Fruit fly (Drosophila melanogaster) whole organism, embryonic: ENCODE measurements around the gene CG7806.
A peak's percentile ranks its signal among the peaks of the same experiment; 100 is the strongest.

Source experiments
- Ada2b ChIP-seq: fragments of 200-800 bp; sonication (Bioruptor generic); IDR thresholded peaks from 2 replicates; pipeline ENCODE4 v1.3.6; 2022; ENCODE audit warnings: missing biosample characterization, missing genetic modification characterization
- Atf-2 ChIP-seq: fragments of 200-800 bp; sonication (Bioruptor generic); optimal IDR thresholded peaks from 2 replicates; lab custom pipeline; 2016; ENCODE audit warnings: missing biosample characterization, missing genetic modification characterization
- B-H1 ChIP-seq: fragments of 200-800 bp; sonication (Bioruptor generic); IDR thresholded peaks from 3 replicates; pipeline ENCODE4 v1.3.6; 2022; ENCODE audit warnings: missing biosample characterization, missing genetic modification characterization
- Bteb2 ChIP-seq: fragments of 200-800 bp; sonication (Bioruptor generic); optimal IDR thresholded peaks from 2 replicates; lab custom pipeline; 2016; ENCODE audit warnings: missing biosample characterization, missing genetic modification characterization
- CG10267 ChIP-seq: fragments of 200-800 bp; sonication (Bioruptor generic); optimal IDR thresholded peaks from 2 replicates; lab custom pipeline; 2018; ENCODE audit warnings: missing biosample characterization, mild to moderate bottlenecking, missing genetic modification characterization, moderate library complexity
- CG10366 ChIP-seq: fragments of 200-800 bp; sonication (Bioruptor generic); IDR thresholded peaks from 2 replicates; pipeline ENCODE4 v1.3.6; 2022; ENCODE audit warnings: missing biosample characterization, missing genetic modification characterization
- CG10654 ChIP-seq: fragments of 200-800 bp; sonication (Bioruptor generic); optimal IDR thresholded peaks from 2 replicates; lab custom pipeline; 2016; ENCODE audit warnings: missing biosample characterization, missing genetic modification characterization
- CG10959 ChIP-seq: fragments of 200-800 bp; sonication (Bioruptor generic); IDR thresholded peaks from 2 replicates; pipeline ENCODE4 v1.3.6; 2022; ENCODE audit warnings: missing biosample characterization, missing genetic modification characterization
- CG12071 ChIP-seq: fragments of 200-800 bp; sonication (Bioruptor generic); optimal IDR thresholded peaks from 3 replicates; lab custom pipeline; 2018; ENCODE audit warnings: missing biosample characterization, mild to moderate bottlenecking, missing genetic modification characterization
- CG12104 ChIP-seq: fragments of 200-800 bp; sonication (Bioruptor generic); optimal IDR thresholded peaks from 3 replicates; lab custom pipeline; 2016; ENCODE audit warnings: missing biosample characterization, missing genetic modification characterization
- CG1233 ChIP-seq: fragments of 200-800 bp; sonication (Bioruptor generic); optimal IDR thresholded peaks from 4 replicates; lab custom pipeline; 2018; ENCODE audit warnings: missing biosample characterization, mild to moderate bottlenecking, missing genetic modification characterization
- CG14965 ChIP-seq: fragments of 200-800 bp; sonication (Bioruptor generic); optimal IDR thresholded peaks from 2 replicates; lab custom pipeline; 2016; ENCODE audit warnings: missing biosample characterization, missing genetic modification characterization, borderline replicate concordance
- CG15011 ChIP-seq: fragments of 200-800 bp; sonication (Bioruptor generic); optimal IDR thresholded peaks from 3 replicates; lab custom pipeline; 2018; ENCODE audit warnings: missing biosample characterization, mild to moderate bottlenecking, missing genetic modification characterization
- CG15696 ChIP-seq: fragments of 200-800 bp; sonication (Bioruptor generic); optimal IDR thresholded peaks from 2 replicates; lab custom pipeline; 2019; ENCODE audit warnings: missing biosample characterization, mild to moderate bottlenecking, missing genetic modification characterization, moderate library complexity
- CG17361 ChIP-seq: fragments of 200-800 bp; sonication (Bioruptor generic); IDR thresholded peaks from 3 replicates; pipeline ENCODE4 v1.3.6; 2022; ENCODE audit warnings: missing biosample characterization, missing genetic modification characterization
- CG18599 ChIP-seq: fragments of 200-800 bp; sonication (Bioruptor generic); optimal IDR thresholded peaks from 3 replicates; lab custom pipeline; 2017; ENCODE audit warnings: missing biosample characterization, missing genetic modification characterization, mild to moderate bottlenecking, moderate library complexity, missing genetic modification reagents
- CG2199 ChIP-seq: fragments of 200-800 bp; sonication (Bioruptor generic); IDR thresholded peaks from 3 replicates; pipeline ENCODE4 v1.3.6; 2022; ENCODE audit warnings: missing biosample characterization, missing genetic modification characterization
- CG3065 ChIP-seq: fragments of 200-800 bp; sonication (Bioruptor generic); optimal IDR thresholded peaks from 2 replicates; lab custom pipeline; 2016; ENCODE audit warnings: missing biosample characterization, missing genetic modification characterization
- CG6175 ChIP-seq: fragments of 200-800 bp; sonication (Bioruptor generic); IDR thresholded peaks from 3 replicates; pipeline ENCODE4 v1.3.6; 2022; ENCODE audit warnings: missing biosample characterization, missing genetic modification characterization
- CG6254 ChIP-seq: fragments of 200-800 bp; sonication (Bioruptor generic); optimal IDR thresholded peaks from 3 replicates; lab custom pipeline; 2017; ENCODE audit warnings: mild to moderate bottlenecking, missing biosample characterization, missing genetic modification reagents, missing genetic modification characterization
- Doc3 ChIP-seq: fragments of 200-800 bp; sonication (Bioruptor generic); IDR thresholded peaks from 3 replicates; pipeline ENCODE4 v1.3.6; 2022; ENCODE audit warnings: missing biosample characterization, missing genetic modification characterization; ENCODE audit not compliant: partially characterized antibody
- Drgx ChIP-seq: fragments of 200-800 bp; sonication (Bioruptor generic); IDR thresholded peaks from 2 replicates; pipeline ENCODE4 v1.3.6; 2022; ENCODE audit warnings: missing biosample characterization, missing genetic modification characterization
- Ets65A ChIP-seq: fragments of 200-800 bp; sonication (Bioruptor generic); peaks from one replicate; lab custom pipeline; 2016; ENCODE audit warnings: missing biosample characterization, missing genetic modification characterization
- Gsc ChIP-seq: fragments of 200-800 bp; sonication (Bioruptor generic); IDR thresholded peaks from 2 replicates; pipeline ENCODE4 v1.3.6; 2022; ENCODE audit warnings: missing biosample characterization, missing genetic modification characterization
- Hand ChIP-seq: fragments of 200-800 bp; sonication (Bioruptor generic); optimal IDR thresholded peaks from 2 replicates; lab custom pipeline; 2017; ENCODE audit warnings: mild to moderate bottlenecking, missing biosample characterization, missing genetic modification reagents, missing genetic modification characterization
- MBD-R2 ChIP-seq: fragments of 200-800 bp; sonication (Bioruptor generic); IDR thresholded peaks from 2 replicates; pipeline ENCODE4 v1.3.6; 2022; ENCODE audit warnings: missing biosample characterization, missing genetic modification characterization
- Mad ChIP-seq: fragments of 200-800 bp; sonication (Bioruptor generic); optimal IDR thresholded peaks from 2 replicates; lab custom pipeline; 2016; ENCODE audit warnings: missing biosample characterization, missing genetic modification characterization
- NK7.1 ChIP-seq: fragments of 200-800 bp; sonication (Bioruptor generic); optimal IDR thresholded peaks from 3 replicates; lab custom pipeline; 2016; ENCODE audit warnings: missing biosample characterization, missing genetic modification characterization
- Neu2 ChIP-seq: fragments of 200-800 bp; sonication (Bioruptor generic); optimal IDR thresholded peaks from 3 replicates; lab custom pipeline; 2016; ENCODE audit warnings: missing biosample characterization, missing genetic modification characterization, borderline replicate concordance
- Spps ChIP-seq: fragments of 200-800 bp; sonication (Bioruptor generic); optimal IDR thresholded peaks from 2 replicates; lab custom pipeline; 2018; ENCODE audit warnings: missing biosample characterization, mild to moderate bottlenecking, missing genetic modification characterization
- Sry-β ChIP-seq: fragments of 200-800 bp; sonication (Bioruptor generic); optimal IDR thresholded peaks from 2 replicates; lab custom pipeline; 2018; ENCODE audit warnings: missing biosample characterization, mild to moderate bottlenecking, missing genetic modification characterization, moderate library complexity
- Stat92E ChIP-seq, 3 experiments: fragments of >200 bp in 2 of 3; fragments of 200-800 bp in 1 of 3; sonication (Bioruptor generic) in 1 of 3; optimal IDR thresholded peaks; 2 replicates each; lab custom pipeline; 2017 to 2019; ENCODE audit warnings: missing biosample characterization in 3 of 3, missing genetic modification characterization in 3 of 3, mild to moderate bottlenecking in 1 of 3, moderate library complexity in 1 of 3
- YL-1 ChIP-seq: fragments of 200-800 bp; sonication (Bioruptor generic); optimal IDR thresholded peaks from 3 replicates; lab custom pipeline; 2017; ENCODE audit warnings: missing biosample characterization, mild to moderate bottlenecking, missing genetic modification characterization
- caup ChIP-seq: fragments of 200-800 bp; sonication (Bioruptor generic); optimal IDR thresholded peaks from 3 replicates; lab custom pipeline; 2017; ENCODE audit warnings: missing biosample characterization, mild to moderate bottlenecking, missing genetic modification characterization, moderate library complexity; ENCODE audit not compliant: severe bottlenecking
- cwo ChIP-seq: fragments of 200-800 bp; sonication (Bioruptor generic); optimal IDR thresholded peaks from 3 replicates; lab custom pipeline; 2017; ENCODE audit warnings: missing biosample characterization, missing genetic modification characterization, mild to moderate bottlenecking, moderate library complexity, missing genetic modification reagents
- fd3F ChIP-seq: fragments of 200-800 bp; sonication (Bioruptor generic); optimal IDR thresholded peaks from 2 replicates; lab custom pipeline; 2018; ENCODE audit warnings: missing biosample characterization, mild to moderate bottlenecking, missing genetic modification characterization, moderate library complexity
- ftz-f1 ChIP-seq: fragments of 200-800 bp; sonication (Bioruptor generic); optimal IDR thresholded peaks from 2 replicates; lab custom pipeline; 2016; ENCODE audit warnings: missing biosample characterization, missing genetic modification characterization
- gce ChIP-seq: fragments of 200-800 bp; sonication (Bioruptor generic); IDR thresholded peaks from 3 replicates; pipeline ENCODE4 v1.3.6; 2022; ENCODE audit warnings: missing biosample characterization, missing genetic modification characterization
- grau ChIP-seq: fragments of 200-800 bp; optimal IDR thresholded peaks from 3 replicates; lab custom pipeline; 2019; ENCODE audit warnings: missing biosample characterization, mild to moderate bottlenecking, missing genetic modification characterization, moderate library complexity
- gt ChIP-seq: fragments of 200-800 bp; sonication (Bioruptor generic); IDR thresholded peaks from 2 replicates; pipeline ENCODE4 v1.3.6; 2022; ENCODE audit warnings: missing biosample characterization, missing genetic modification characterization
- jumu ChIP-seq: fragments of 200-800 bp; sonication (Bioruptor generic); optimal IDR thresholded peaks from 3 replicates; lab custom pipeline; 2016; ENCODE audit warnings: missing biosample characterization, missing genetic modification characterization
- kay ChIP-seq: fragments of 200-800 bp; sonication (Bioruptor generic); optimal IDR thresholded peaks from 2 replicates; lab custom pipeline; 2016; ENCODE audit warnings: missing biosample characterization, missing genetic modification characterization
- p53 ChIP-seq: fragments of 200-800 bp; sonication (Bioruptor generic); optimal IDR thresholded peaks from 2 replicates; lab custom pipeline; 2016; ENCODE audit warnings: missing biosample characterization, missing genetic modification characterization
- prd ChIP-seq, 3 experiments: fragments of >200 bp in 2 of 3; fragments of 200-800 bp in 1 of 3; sonication (Bioruptor generic) in 1 of 3; optimal IDR thresholded peaks in 2 of 3; IDR thresholded peaks in 1 of 3; 2 replicates in 2 of 3; 3 replicates in 1 of 3; pipeline versions ENCODE4 v1.3.6 to Lab custom; 2017 to 2022; ENCODE audit warnings: missing biosample characterization in 1 of 3, missing genetic modification characterization in 1 of 3
- repo ChIP-seq: fragments of 200-800 bp; sonication (Bioruptor generic); optimal IDR thresholded peaks from 2 replicates; lab custom pipeline; 2016; ENCODE audit warnings: missing biosample characterization, missing genetic modification characterization
- rib ChIP-seq: fragments of 200-800 bp; sonication (Bioruptor generic); IDR thresholded peaks from 2 replicates; pipeline ENCODE4 v1.3.6; 2022; ENCODE audit warnings: missing biosample characterization, missing genetic modification characterization
- slp2 ChIP-seq: fragments of 200-800 bp; sonication (Bioruptor generic); optimal IDR thresholded peaks from 2 replicates; lab custom pipeline; 2016; ENCODE audit warnings: missing biosample characterization, missing genetic modification characterization
- sob ChIP-seq: fragments of 200-800 bp; sonication (Bioruptor generic); IDR thresholded peaks from 2 replicates; pipeline ENCODE4 v1.3.6; 2022; ENCODE audit warnings: missing biosample characterization, missing genetic modification characterization
- stc ChIP-seq: fragments of 200-800 bp; sonication (Bioruptor generic); IDR thresholded peaks from 2 replicates; pipeline ENCODE4 v1.3.6; 2022; ENCODE audit warnings: missing biosample characterization, missing genetic modification characterization
- twi ChIP-seq: fragments of 200-800 bp; optimal IDR thresholded peaks from 2 replicates; lab custom pipeline; 2019; ENCODE audit warnings: missing biosample characterization, mild to moderate bottlenecking, missing genetic modification characterization, moderate library complexity
- zfh1 ChIP-seq: fragments of 200-800 bp; sonication (Bioruptor generic); IDR thresholded peaks from 3 replicates; pipeline ENCODE4 v1.3.6; 2022; ENCODE audit warnings: missing biosample characterization, missing genetic modification characterization

CG7806 gene

DNA sequence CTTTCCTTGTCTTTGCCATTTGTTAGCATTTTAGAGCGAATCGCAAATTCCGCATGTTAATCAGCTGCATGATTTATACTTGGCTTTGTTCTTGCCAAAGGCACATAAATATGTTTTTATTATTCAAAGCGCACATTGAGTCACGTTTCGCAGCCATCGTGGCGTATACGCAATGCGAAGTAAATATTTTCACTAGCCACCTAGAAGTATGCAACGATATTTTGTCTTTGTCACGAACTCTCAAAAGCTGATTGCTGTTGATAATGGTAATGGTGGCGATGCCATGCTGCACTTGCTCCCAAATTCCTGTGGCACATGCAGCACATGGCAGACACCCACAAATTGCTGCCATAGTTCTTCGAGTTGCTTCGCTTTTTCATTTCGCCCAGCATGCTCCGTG is 23.5 kb downstream of the CG7806 start (continued):
- TF ChIP-seq ftz-f1 (GFP tag; lab: Kevin White, UChicago): no peak
- TF ChIP-seq Mad (GFP tag; lab: Kevin White, UChicago): no peak
- TF ChIP-seq CG18599 (GFP tag; lab: Kevin White, UChicago): no peak
- no peak for TF ChIP-seq Ada2b (GFP tag; lab: Robert Waterston, UW)
- TF ChIP-seq Atf-2: no peak
- no peak for TF ChIP-seq CG10267 (tag; lab: Kevin White, UChicago)
- no peak for TF ChIP-seq Doc3 (GFP tag; lab: Robert Waterston, UW)
- TF ChIP-seq rib (GFP tag; lab: Robert Waterston, UW): no peak
- TF ChIP-seq kay (GFP tag; lab: Kevin White, UChicago): no peak
- no peak for TF ChIP-seq CG12071 (GFP tag; lab: Kevin White, UChicago)
- 0 out of 2 replicates have a peak, but pooled peaks have one; percentile 38 for TF ChIP-seq Drgx (GFP tag; lab: Robert Waterston, UW)
- TF ChIP-seq Stat92E (GFP tag; optimal IDR thresholded peaks at IDR 0.05; lab: Kevin White, UChicago): no peak
- TF ChIP-seq CG14965 (GFP tag; lab: Kevin White, UChicago): no peak
- 0 out of 2 replicates have a peak, but pooled peaks have one; percentile 15 for TF ChIP-seq stc (GFP tag; lab: Robert Waterston, UW)
- no peak for TF ChIP-seq grau
- no peak for TF ChIP-seq Gsc (GFP tag; lab: Robert Waterston, UW)
- peak; percentile 8 for TF ChIP-seq repo (GFP tag; lab: Kevin White, UChicago)
- TF ChIP-seq CG1233 (GFP tag; lab: Kevin White, UChicago): no peak
- no peak for TF ChIP-seq B-H1 (GFP tag; lab: Robert Waterston, UW)
- no peak for TF ChIP-seq NK7.1
- no peak for TF ChIP-seq Spps (tag; lab: Kevin White, UChicago)
- no peak for TF ChIP-seq CG15696 (tag; lab: Kevin White, UChicago)
- peak; percentile 10 for TF ChIP-seq cwo
- no peak for TF ChIP-seq caup (GFP tag; lab: Kevin White, UChicago)
- TF ChIP-seq CG2199 (GFP tag; lab: Robert Waterston, UW): no peak; the same call in 2 of the 3 replicates
- TF ChIP-seq Bteb2 (GFP tag; lab: Kevin White, UChicago): no peak
- TF ChIP-seq CG6254: no peak
- TF ChIP-seq sob (GFP tag; lab: Robert Waterston, UW): 0 out of 2 replicates have a peak, but pooled peaks have one; percentile 28
- no peak for TF ChIP-seq CG10959 (GFP tag; lab: Robert Waterston, UW)
- peak; percentile 20; the same call in 1 of the 2 replicates for TF ChIP-seq CG10366 (GFP tag; lab: Robert Waterston, UW)
- TF ChIP-seq MBD-R2 (GFP tag; lab: Robert Waterston, UW): 0 out of 2 replicates have a peak, but pooled peaks have one; percentile 34
- TF ChIP-seq Sry-β (GFP tag; lab: Kevin White, UChicago): no peak
- no peak for TF ChIP-seq prd (optimal IDR thresholded peaks at IDR 0.05; lab: Kevin White, UChicago)
- TF ChIP-seq prd (GFP tag; IDR thresholded peaks at IDR 0.05; lab: Robert Waterston, UW): 0 out of 3 replicates have a peak, but pooled peaks have one; percentile 36
- TF ChIP-seq CG3065 (GFP tag; lab: Kevin White, UChicago): no peak
- no peak for TF ChIP-seq gce (GFP tag; lab: Robert Waterston, UW)
- TF ChIP-seq gt: no peak
- no peak for TF ChIP-seq CG12104 (GFP tag; lab: Kevin White, UChicago)
- no peak for TF ChIP-seq YL-1 (GFP tag; lab: Kevin White, UChicago)
- no peak for TF ChIP-seq Hand
- TF ChIP-seq CG6175: peak; percentile 85; the same call in 2 of the 3 replicates
- TF ChIP-seq CG17361 (GFP tag; lab: Robert Waterston, UW): no peak
- TF ChIP-seq slp2 (GFP tag; lab: Kevin White, UChicago): no peak
- no peak for TF ChIP-seq p53 (GFP tag; lab: Kevin White, UChicago)
- no peak for TF ChIP-seq Ets65A (GFP tag; lab: Kevin White, UChicago)
- no peak for TF ChIP-seq CG10654
- no peak for TF ChIP-seq CG15011 (GFP tag; lab: Kevin White, UChicago)
- no peak for TF ChIP-seq jumu (GFP tag; lab: Kevin White, UChicago)
- TF ChIP-seq zfh1 (GFP tag; lab: Robert Waterston, UW): peak; percentile 63; the same call in 2 of the 3 replicates
- no peak for TF ChIP-seq Neu2
- no peak for TF ChIP-seq fd3F
- no peak for TF ChIP-seq twi
